Fruit fly (Drosophila melanogaster) whole organism, prepupa: Measurements from ENCODE around the gene CG2924.

ENCODE experiments used
- Blimp-1 ChIP-seq: fragments of 200-800 bp; sonication (Bioruptor generic); optimal IDR thresholded peaks from 3 replicates; lab custom pipeline; 2017; ENCODE audit warnings: missing biosample characterization, missing genetic modification characterization, mild to moderate bottlenecking, moderate library complexity, missing genetic modification reagents
- CG10669 ChIP-seq: fragments of 200-800 bp; sonication (Bioruptor generic); optimal IDR thresholded peaks from 3 replicates; lab custom pipeline; 2018; ENCODE audit warnings: missing biosample characterization, mild to moderate bottlenecking, missing genetic modification characterization, moderate library complexity
- CG11762 ChIP-seq: fragments of 200-800 bp; sonication (Bioruptor generic); optimal IDR thresholded peaks from 3 replicates; lab custom pipeline; 2016; ENCODE audit warnings: missing biosample characterization, missing genetic modification characterization; ENCODE audit not compliant: insufficient read depth
- CG15336 ChIP-seq: fragments of 200-800 bp; sonication (Bioruptor generic); IDR thresholded peaks from 2 replicates; pipeline ENCODE4 v1.3.6; 2022; ENCODE audit warnings: missing biosample characterization, missing genetic modification characterization
- CG16779 ChIP-seq: fragments of 200-800 bp; sonication (Bioruptor generic); optimal IDR thresholded peaks from 3 replicates; lab custom pipeline; 2017; ENCODE audit warnings: missing biosample characterization, mild to moderate bottlenecking, missing genetic modification characterization
- CG3032 ChIP-seq: fragments of 200-800 bp; optimal IDR thresholded peaks from 2 replicates; lab custom pipeline; 2019; ENCODE audit warnings: missing biosample characterization, mild to moderate bottlenecking, missing genetic modification characterization, moderate library complexity
- CG31627 ChIP-seq: fragments of 200-800 bp; sonication (Bioruptor generic); optimal IDR thresholded peaks from 3 replicates; lab custom pipeline; 2016; ENCODE audit warnings: missing biosample characterization, missing genetic modification characterization
- CG32006 ChIP-seq: fragments of 200-800 bp; sonication (Bioruptor generic); optimal IDR thresholded peaks from 3 replicates; lab custom pipeline; 2017; ENCODE audit warnings: missing biosample characterization, mild to moderate bottlenecking, missing genetic modification characterization
- CG3919 ChIP-seq: fragments of 200-800 bp; sonication (Bioruptor generic); optimal IDR thresholded peaks from 3 replicates; lab custom pipeline; 2016; ENCODE audit warnings: missing biosample characterization, missing genetic modification characterization
- CG4318 ChIP-seq: fragments of 200-800 bp; sonication (Bioruptor generic); optimal IDR thresholded peaks from 3 replicates; lab custom pipeline; 2017; ENCODE audit warnings: missing biosample characterization, mild to moderate bottlenecking, missing genetic modification characterization
- CG6163 ChIP-seq: fragments of 200-800 bp; sonication (Bioruptor generic); IDR thresholded peaks from 3 replicates; pipeline ENCODE4 v1.3.6; 2022; ENCODE audit warnings: missing biosample characterization, missing genetic modification characterization
- CG6276 ChIP-seq: fragments of 200-800 bp; sonication (Bioruptor generic); optimal IDR thresholded peaks from 2 replicates; lab custom pipeline; 2017; ENCODE audit warnings: missing biosample characterization, mild to moderate bottlenecking, missing genetic modification characterization
- CG6792 ChIP-seq: fragments of 200-800 bp; sonication (Bioruptor generic); optimal IDR thresholded peaks from 3 replicates; lab custom pipeline; 2016; ENCODE audit warnings: missing biosample characterization, missing genetic modification characterization
- CG6808 ChIP-seq: fragments of 200-800 bp; sonication (Bioruptor generic); optimal IDR thresholded peaks from 3 replicates; lab custom pipeline; 2017; ENCODE audit warnings: missing biosample characterization, missing genetic modification characterization, mild to moderate bottlenecking, moderate library complexity, missing genetic modification reagents
- CG7368 ChIP-seq: fragments of 200-800 bp; sonication (Bioruptor generic); optimal IDR thresholded peaks from 3 replicates; lab custom pipeline; 2016; ENCODE audit warnings: missing biosample characterization, missing genetic modification characterization
- CG8119 ChIP-seq: fragments of 200-800 bp; sonication (Bioruptor generic); IDR thresholded peaks from 3 replicates; pipeline ENCODE4 v1.3.6; 2022; ENCODE audit warnings: missing biosample characterization, missing genetic modification characterization
- CG8319 ChIP-seq: fragments of 200-800 bp; sonication (Bioruptor generic); optimal IDR thresholded peaks from 3 replicates; lab custom pipeline; 2016; ENCODE audit warnings: missing biosample characterization, missing genetic modification characterization
- CG8632 ChIP-seq: fragments of 200-800 bp; sonication (Bioruptor generic); optimal IDR thresholded peaks from 3 replicates; lab custom pipeline; 2016; ENCODE audit warnings: missing biosample characterization, missing genetic modification characterization
- Eip75B ChIP-seq: fragments of 200-800 bp; sonication (Bioruptor generic); optimal IDR thresholded peaks from 3 replicates; lab custom pipeline; 2016; ENCODE audit warnings: missing biosample characterization, missing genetic modification characterization
- Eip78C ChIP-seq: fragments of 200-800 bp; sonication (Bioruptor generic); peaks from one replicate; lab custom pipeline; 2016; ENCODE audit warnings: missing biosample characterization, missing genetic modification characterization
- Ets96B ChIP-seq: fragments of 200-800 bp; optimal IDR thresholded peaks from 2 replicates; lab custom pipeline; 2019; ENCODE audit warnings: missing biosample characterization, mild to moderate bottlenecking, missing genetic modification characterization, moderate library complexity
- Gug ChIP-seq: fragments of 200-800 bp; sonication (Bioruptor generic); IDR thresholded peaks from 2 replicates; pipeline ENCODE4 v1.3.6; 2022; ENCODE audit warnings: missing biosample characterization, missing genetic modification characterization
- Hr38 ChIP-seq: sonication (Bioruptor generic); optimal IDR thresholded peaks from 2 replicates; lab custom pipeline; 2016; ENCODE audit warnings: missing biosample characterization, missing genetic modification characterization
- Hr39 ChIP-seq: fragments of 200-800 bp; sonication (Bioruptor generic); optimal IDR thresholded peaks from 2 replicates; lab custom pipeline; 2016; ENCODE audit warnings: missing biosample characterization, missing genetic modification characterization
- Hr4 ChIP-seq: fragments of 200-800 bp; sonication (Bioruptor generic); optimal IDR thresholded peaks from 3 replicates; lab custom pipeline; 2016; ENCODE audit warnings: missing biosample characterization, missing genetic modification characterization
- Lpt ChIP-seq: fragments of 200-800 bp; sonication (Bioruptor generic); optimal IDR thresholded peaks from 3 replicates; lab custom pipeline; 2016; ENCODE audit warnings: missing biosample characterization, missing genetic modification characterization
- Met ChIP-seq: fragments of 200-800 bp; sonication (Bioruptor generic); optimal IDR thresholded peaks from 3 replicates; lab custom pipeline; 2016; ENCODE audit warnings: missing biosample characterization, missing genetic modification characterization
- OdsH ChIP-seq: fragments of 200-800 bp; sonication (Bioruptor generic); optimal IDR thresholded peaks from 3 replicates; lab custom pipeline; 2016; ENCODE audit warnings: missing biosample characterization, missing genetic modification characterization
- Sox102F ChIP-seq: fragments of 200-800 bp; sonication (Bioruptor generic); optimal IDR thresholded peaks from 2 replicates; lab custom pipeline; 2016; ENCODE audit warnings: missing biosample characterization, mild to moderate bottlenecking, missing genetic modification characterization
- Sox14 ChIP-seq: fragments of 200-800 bp; sonication (Bioruptor generic); optimal IDR thresholded peaks from 3 replicates; lab custom pipeline; 2016; ENCODE audit warnings: missing biosample characterization, missing genetic modification characterization
- Sox15 ChIP-seq: fragments of 200-800 bp; sonication (Bioruptor generic); optimal IDR thresholded peaks from 3 replicates; lab custom pipeline; 2016; ENCODE audit warnings: missing biosample characterization, missing genetic modification characterization
- achi ChIP-seq: fragments of 200-800 bp; sonication (Bioruptor generic); optimal IDR thresholded peaks from 3 replicates; lab custom pipeline; 2016; ENCODE audit warnings: missing biosample characterization, missing genetic modification characterization
- cyc ChIP-seq: fragments of 200-800 bp; sonication (Bioruptor generic); optimal IDR thresholded peaks from 3 replicates; lab custom pipeline; 2016; ENCODE audit warnings: missing biosample characterization, missing genetic modification characterization
- dsx ChIP-seq: fragments of 200-800 bp; optimal IDR thresholded peaks from 3 replicates; lab custom pipeline; 2019; ENCODE audit warnings: missing biosample characterization, mild to moderate bottlenecking, missing genetic modification characterization, moderate library complexity; ENCODE audit not compliant: poor library complexity, severe bottlenecking
- eg ChIP-seq: fragments of 200-800 bp; sonication (Bioruptor generic); IDR thresholded peaks from 3 replicates; pipeline ENCODE4 v1.3.6; 2022; ENCODE audit warnings: missing biosample characterization, missing genetic modification characterization
- esn ChIP-seq: fragments of 200-800 bp; sonication (Bioruptor generic); optimal IDR thresholded peaks from 2 replicates; lab custom pipeline; 2016; ENCODE audit warnings: missing biosample characterization, mild to moderate bottlenecking, missing genetic modification characterization, moderate library complexity
- fd59A ChIP-seq: fragments of 200-800 bp; sonication (Bioruptor generic); optimal IDR thresholded peaks from 2 replicates; lab custom pipeline; 2017; ENCODE audit warnings: missing biosample characterization, mild to moderate bottlenecking, missing genetic modification characterization, missing genetic modification reagents
- fd85E ChIP-seq: fragments of 200-800 bp; sonication (Bioruptor generic); optimal IDR thresholded peaks from 3 replicates; lab custom pipeline; 2016; ENCODE audit warnings: missing biosample characterization, missing genetic modification characterization
- fkh ChIP-seq: fragments of 200-800 bp; sonication (Bioruptor generic); optimal IDR thresholded peaks from 3 replicates; lab custom pipeline; 2017; ENCODE audit warnings: missing biosample characterization, mild to moderate bottlenecking, missing genetic modification characterization, moderate library complexity
- lz ChIP-seq: fragments of 200-800 bp; sonication (Bioruptor generic); optimal IDR thresholded peaks from 3 replicates; lab custom pipeline; 2016; ENCODE audit warnings: missing biosample characterization, missing genetic modification characterization
- pdm3 ChIP-seq: fragments of 200-800 bp; sonication (Bioruptor generic); optimal IDR thresholded peaks from 3 replicates; lab custom pipeline; 2016; ENCODE audit warnings: missing biosample characterization, missing genetic modification characterization
- salr ChIP-seq, 2 experiments: fragments of 200-800 bp; sonication (Bioruptor generic); optimal IDR thresholded peaks; 3 replicates each; lab custom pipeline; 2016 to 2018; ENCODE audit warnings: missing biosample characterization in 2 of 2, missing genetic modification characterization in 2 of 2, mild to moderate bottlenecking in 1 of 2
- ss ChIP-seq, 2 experiments: fragments of 200-800 bp; sonication (Bioruptor generic); optimal IDR thresholded peaks; 2 replicates in 1 of 2; 3 replicates in 1 of 2; lab custom pipeline; 2017 to 2018; ENCODE audit warnings: mild to moderate bottlenecking in 2 of 2, missing biosample characterization in 2 of 2, missing genetic modification characterization in 2 of 2, moderate library complexity in 1 of 2
- svp ChIP-seq: fragments of 200-800 bp; sonication (Bioruptor generic); peaks from one replicate; lab custom pipeline; 2016; ENCODE audit warnings: missing biosample characterization, missing genetic modification characterization
- topi ChIP-seq: fragments of 200-800 bp; sonication (Bioruptor generic); optimal IDR thresholded peaks from 3 replicates; lab custom pipeline; 2016; ENCODE audit warnings: missing biosample characterization, missing genetic modification characterization
- vri ChIP-seq: fragments of 200-800 bp; sonication (Bioruptor generic); optimal IDR thresholded peaks from 3 replicates; lab custom pipeline; 2016; ENCODE audit warnings: missing biosample characterization, mild to moderate bottlenecking, missing genetic modification characterization

The CG2924 gene

DNA sequence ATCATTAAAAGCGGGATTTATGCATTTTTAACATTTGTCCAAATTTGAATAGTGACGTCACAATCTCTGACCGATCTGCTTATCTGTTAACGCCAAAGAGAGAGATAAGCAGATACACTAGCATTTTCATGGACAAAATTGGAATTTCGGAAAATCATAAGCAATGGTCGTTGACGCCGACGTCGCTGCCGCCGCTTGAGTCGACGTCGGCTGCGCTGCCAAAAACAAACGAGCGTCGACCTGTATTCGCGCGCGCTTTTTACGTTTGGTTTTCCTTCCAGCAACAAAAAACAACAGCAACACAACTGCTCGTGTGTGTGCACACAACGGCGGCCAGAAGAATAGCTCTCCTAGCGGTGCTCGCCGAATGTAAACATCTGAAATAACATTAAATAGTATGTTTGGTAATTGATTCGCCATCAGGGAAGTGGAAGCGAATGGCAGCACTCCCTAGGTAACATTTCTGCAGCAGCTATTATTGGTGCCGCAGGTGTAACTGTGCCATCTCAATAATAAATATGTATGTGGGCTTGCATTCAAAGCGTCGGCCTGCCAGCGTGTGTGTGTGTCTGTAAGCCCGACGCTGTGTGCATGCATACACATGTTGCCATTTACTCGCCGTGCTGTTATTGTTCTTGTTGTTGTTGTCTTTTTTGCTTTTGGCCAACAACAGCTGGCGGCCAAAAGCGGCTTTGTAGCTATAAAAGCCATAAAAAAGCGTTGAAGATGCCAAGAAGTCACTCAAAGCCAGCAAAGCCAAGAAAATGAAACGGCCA lies 29.9 kb upstream of the CG2924 start (continued):
- TF ChIP-seq CG10669 (GFP tag; lab: Kevin White, UChicago) (peak; percentile 99), CG6163 (GFP tag; lab: Robert Waterston, UW) (peak; percentile 100), CG6808 (GFP tag; lab: Kevin White, UChicago) (peak; percentile 96), CG4318 (peak; percentile 99), fd59A (GFP tag; lab: Kevin White, UChicago) (peak; percentile 99), CG3919 (GFP tag; lab: Kevin White, UChicago) (peak; percentile 98), pdm3 (GFP tag; lab: Kevin White, UChicago) (peak; percentile 99), CG8319 (GFP tag; lab: Kevin White, UChicago) (peak; percentile 97), topi (GFP tag; lab: Kevin White, UChicago) (peak; percentile 99), CG8119 (GFP tag; lab: Robert Waterston, UW) (peak; percentile 100), CG3032 (tag; lab: Kevin White, UChicago) (peak; percentile 98), dsx (peak; percentile 98), CG31627 (GFP tag; lab: Kevin White, UChicago) (peak; percentile 99), Sox102F (GFP tag; lab: Kevin White, UChicago) (peak; percentile 99), Eip78C (peak; percentile 100), cyc (peak; percentile 99), lz (GFP tag; lab: Kevin White, UChicago) (peak; percentile 99), CG7368 (peak; percentile 97), CG15336 (peak; percentile 99), Sox14 (GFP tag; lab: Kevin White, UChicago) (peak; percentile 99), Hr39 (GFP tag; lab: Kevin White, UChicago) (peak; percentile 99), achi (GFP tag; lab: Kevin White, UChicago) (peak; percentile 98)
- TF ChIP-seq, all 60 proteins: peak for 60

DNA sequence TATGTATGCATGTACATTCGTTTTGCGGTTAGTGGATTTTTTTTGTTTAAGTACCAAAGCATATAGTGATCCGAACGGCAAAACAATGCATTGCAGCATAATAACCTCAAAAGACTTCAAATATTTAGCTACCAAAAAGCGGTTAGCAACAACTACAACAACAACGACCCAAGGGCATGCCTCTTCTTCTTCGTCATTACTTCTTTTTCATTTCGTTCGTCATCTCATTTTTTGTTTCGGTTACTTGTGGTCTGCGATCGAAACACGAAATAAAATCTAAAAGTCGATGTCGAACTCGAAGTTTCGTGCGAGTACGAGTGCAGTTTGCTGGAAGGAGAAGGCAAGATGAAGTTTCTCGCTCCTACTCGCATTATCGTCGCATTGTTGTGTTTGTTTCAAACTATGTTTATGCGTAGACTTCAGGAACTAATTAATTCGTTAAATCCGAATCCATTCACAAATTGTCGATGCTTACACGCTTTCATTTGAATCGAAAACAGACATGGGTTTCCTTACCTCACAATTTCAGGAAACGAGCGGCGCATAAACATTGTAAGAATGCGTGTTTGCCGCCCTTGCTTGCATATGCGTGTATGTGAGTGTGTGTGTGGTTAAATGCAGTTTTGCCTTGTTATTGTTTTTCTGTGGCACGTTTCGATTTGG lies 28.3 kb upstream of the CG2924 start:
- TF ChIP-seq Hr38 (GFP tag; lab: Kevin White, UChicago) (no peak), CG32006 (peak; percentile 84), Sox15 (GFP tag; lab: Kevin White, UChicago) (peak; percentile 70), Eip75B (GFP tag; lab: Kevin White, UChicago) (peak; percentile 95), CG8632 (GFP tag; lab: Kevin White, UChicago) (peak; percentile 91), Lpt (GFP tag; lab: Kevin White, UChicago) (peak; percentile 85), CG6276 (peak; percentile 79), Hr4 (peak; percentile 80), fkh (peak; percentile 44), svp (GFP tag; lab: Kevin White, UChicago) (peak; percentile 97), Gug (GFP tag; lab: Robert Waterston, UW) (peak; percentile 87), CG3032 (tag; lab: Kevin White, UChicago) (peak; percentile 93), ss (GFP tag; optimal IDR thresholded peaks at IDR 0.05; lab: Kevin White, UChicago) (peak; percentile 95), CG6808 (GFP tag; lab: Kevin White, UChicago) (peak; percentile 85), vri (GFP tag; lab: Kevin White, UChicago) (peak; percentile 93), CG4318 (peak; percentile 63), CG16779 (tag; lab: Kevin White, UChicago) (peak; percentile 89), salr (GFP tag; optimal IDR thresholded peaks at IDR 0.05; lab: Kevin White, UChicago) (peak; percentile 79 to 91), OdsH (GFP tag; lab: Kevin White, UChicago) (peak; percentile 89), CG11762 (GFP tag; lab: Kevin White, UChicago) (peak; percentile 85), achi (GFP tag; lab: Kevin White, UChicago) (peak; percentile 87), Blimp-1 (GFP tag; lab: Kevin White, UChicago) (peak; percentile 77), Sox14 (GFP tag; lab: Kevin White, UChicago) (peak; percentile 92), CG8119 (GFP tag; lab: Robert Waterston, UW) (peak; percentile 85), CG6792 (peak; percentile 91), fd85E (GFP tag; lab: Kevin White, UChicago) (peak; percentile 87), Ets96B (tag; lab: Kevin White, UChicago) (peak; percentile 93), Met (GFP tag; lab: Kevin White, UChicago) (peak; percentile 92), eg (GFP tag; lab: Robert Waterston, UW) (peak; percentile 94), pdm3 (GFP tag; lab: Kevin White, UChicago) (peak; percentile 93), CG6163 (GFP tag; lab: Robert Waterston, UW) (peak; percentile 97), lz (GFP tag; lab: Kevin White, UChicago) (peak; percentile 92), esn (GFP tag; lab: Kevin White, UChicago) (peak; percentile 94), CG8319 (GFP tag; lab: Kevin White, UChicago) (peak; percentile 86), CG31627 (GFP tag; lab: Kevin White, UChicago) (peak; percentile 86)
